Fruit fly (Drosophila melanogaster) whole organism, embryonic: ENCODE data around the gene Pa1.
A peak's percentile ranks its signal among the peaks of the same experiment; 100 is the strongest.

Source experiments
- BEAF-32 ChIP-seq: fragments of 200-800 bp; sonication (Bioruptor generic); optimal IDR thresholded peaks from 3 replicates; lab custom pipeline; 2017; ENCODE audit warnings: missing biosample characterization, missing genetic modification characterization, mild to moderate bottlenecking, moderate library complexity, missing genetic modification reagents
- C15 ChIP-seq: fragments of 200-800 bp; sonication (Bioruptor generic); IDR thresholded peaks from 3 replicates; pipeline ENCODE4 v1.3.6; 2022; ENCODE audit warnings: missing biosample characterization, missing genetic modification characterization
- CG10366 ChIP-seq: fragments of 200-800 bp; sonication (Bioruptor generic); IDR thresholded peaks from 2 replicates; pipeline ENCODE4 v1.3.6; 2022; ENCODE audit warnings: missing biosample characterization, missing genetic modification characterization
- CG10543 ChIP-seq: fragments of 200-800 bp; sonication (Bioruptor generic); optimal IDR thresholded peaks from 3 replicates; lab custom pipeline; 2017; ENCODE audit warnings: missing biosample characterization, mild to moderate bottlenecking, missing genetic modification characterization, moderate library complexity
- CG10654 ChIP-seq: fragments of 200-800 bp; sonication (Bioruptor generic); optimal IDR thresholded peaks from 2 replicates; lab custom pipeline; 2016; ENCODE audit warnings: missing biosample characterization, missing genetic modification characterization
- CG11560 ChIP-seq: fragments of 200-800 bp; sonication (Bioruptor generic); IDR thresholded peaks from 3 replicates; pipeline ENCODE4 v1.3.6; 2022; ENCODE audit warnings: missing biosample characterization, missing genetic modification characterization
- CG12769 ChIP-seq: fragments of 200-800 bp; sonication (Bioruptor generic); optimal IDR thresholded peaks from 2 replicates; lab custom pipeline; 2019; ENCODE audit warnings: missing biosample characterization, mild to moderate bottlenecking, missing genetic modification characterization, moderate library complexity
- CG16863 ChIP-seq: fragments of 200-800 bp; sonication (Bioruptor generic); optimal IDR thresholded peaks from 3 replicates; lab custom pipeline; 2016; ENCODE audit warnings: missing biosample characterization, missing genetic modification characterization
- CG17612 ChIP-seq: fragments of 200-800 bp; sonication (Bioruptor generic); IDR thresholded peaks from 2 replicates; pipeline ENCODE4 v1.3.6; 2022; ENCODE audit warnings: missing biosample characterization, missing genetic modification characterization
- CG17802 ChIP-seq: fragments of 200-800 bp; sonication (Bioruptor generic); optimal IDR thresholded peaks from 2 replicates; lab custom pipeline; 2018; ENCODE audit warnings: missing biosample characterization, mild to moderate bottlenecking, missing genetic modification characterization, moderate library complexity
- CG17829 ChIP-seq: fragments of 200-800 bp; optimal IDR thresholded peaks from 2 replicates; lab custom pipeline; 2019; ENCODE audit warnings: missing biosample characterization, mild to moderate bottlenecking, missing genetic modification characterization, moderate library complexity
- CG18619 ChIP-seq: fragments of 200-800 bp; sonication (Bioruptor generic); optimal IDR thresholded peaks from 3 replicates; lab custom pipeline; 2017; ENCODE audit warnings: missing biosample characterization, mild to moderate bottlenecking, missing genetic modification characterization
- CG3163 ChIP-seq: fragments of 200-800 bp; sonication (Bioruptor generic); optimal IDR thresholded peaks from 3 replicates; lab custom pipeline; 2016; ENCODE audit warnings: missing biosample characterization, missing genetic modification characterization
- CG6791 ChIP-seq: fragments of 200-800 bp; sonication (Bioruptor generic); IDR thresholded peaks from 3 replicates; pipeline ENCODE4 v1.3.6; 2022; ENCODE audit warnings: missing biosample characterization, missing genetic modification characterization; ENCODE audit not compliant: partially characterized antibody
- CG7372 ChIP-seq: fragments of 200-800 bp; sonication (Bioruptor generic); IDR thresholded peaks from 2 replicates; pipeline ENCODE4 v1.3.6; 2022; ENCODE audit warnings: missing biosample characterization, missing genetic modification characterization
- CG7556 ChIP-seq: fragments of 200-800 bp; sonication (Bioruptor generic); optimal IDR thresholded peaks from 2 replicates; lab custom pipeline; 2017; ENCODE audit warnings: missing biosample characterization, mild to moderate bottlenecking, missing genetic modification characterization
- CG7745 ChIP-seq: fragments of 200-800 bp; sonication (Bioruptor generic); optimal IDR thresholded peaks from 2 replicates; lab custom pipeline; 2018; ENCODE audit warnings: missing biosample characterization, mild to moderate bottlenecking, missing genetic modification characterization, moderate library complexity
- CG9609 ChIP-seq: fragments of 200-800 bp; sonication (Bioruptor generic); optimal IDR thresholded peaks from 3 replicates; lab custom pipeline; 2016; ENCODE audit warnings: missing biosample characterization, missing genetic modification characterization
- CG9797 ChIP-seq: fragments of 200-800 bp; sonication (Bioruptor generic); optimal IDR thresholded peaks from 3 replicates; lab custom pipeline; 2018; ENCODE audit warnings: missing biosample characterization, mild to moderate bottlenecking, missing genetic modification characterization
- CHES-1-like ChIP-seq: fragments of 200-800 bp; sonication (Bioruptor generic); optimal IDR thresholded peaks from 2 replicates; lab custom pipeline; 2016; ENCODE audit warnings: missing biosample characterization, missing genetic modification characterization
- Chrac-16 ChIP-seq: fragments of 200-800 bp; sonication (Bioruptor generic); optimal IDR thresholded peaks from 3 replicates; lab custom pipeline; 2016; ENCODE audit warnings: missing biosample characterization, missing genetic modification characterization
- Deaf1 ChIP-seq: fragments of 200-800 bp; optimal IDR thresholded peaks from 3 replicates; lab custom pipeline; 2019; ENCODE audit warnings: missing biosample characterization, mild to moderate bottlenecking, missing genetic modification characterization, moderate library complexity
- Fer2 ChIP-seq: fragments of 200-800 bp; sonication (Bioruptor generic); optimal IDR thresholded peaks from 2 replicates; lab custom pipeline; 2018; ENCODE audit warnings: missing biosample characterization, mild to moderate bottlenecking, missing genetic modification characterization, moderate library complexity
- MBD-R2 ChIP-seq: fragments of 200-800 bp; sonication (Bioruptor generic); IDR thresholded peaks from 2 replicates; pipeline ENCODE4 v1.3.6; 2022; ENCODE audit warnings: missing biosample characterization, missing genetic modification characterization
- Mrtf ChIP-seq: fragments of 200-800 bp; sonication (Bioruptor generic); IDR thresholded peaks from 3 replicates; pipeline ENCODE4 v1.3.6; 2022; ENCODE audit warnings: missing biosample characterization, missing genetic modification characterization
- NC2α ChIP-seq: fragments of 200-800 bp; sonication (Bioruptor generic); optimal IDR thresholded peaks from 2 replicates; lab custom pipeline; 2016; ENCODE audit warnings: missing biosample characterization, missing genetic modification characterization
- Opbp ChIP-seq: fragments of 200-800 bp; sonication (Bioruptor generic); IDR thresholded peaks from 3 replicates; pipeline ENCODE4 v1.3.6; 2022; ENCODE audit warnings: missing biosample characterization, missing genetic modification characterization; ENCODE audit not compliant: partially characterized antibody
- Pdp1 ChIP-seq, 2 experiments: fragments of 200-800 bp; sonication (Bioruptor generic); optimal IDR thresholded peaks; 3 replicates each; lab custom pipeline; 2016; ENCODE audit warnings: missing biosample characterization in 2 of 2, missing genetic modification characterization in 2 of 2, mild to moderate bottlenecking in 1 of 2, moderate library complexity in 1 of 2
- Poxn ChIP-seq: fragments of 200-800 bp; sonication (Bioruptor generic); IDR thresholded peaks from 2 replicates; pipeline ENCODE4 v1.3.6; 2022; ENCODE audit warnings: missing biosample characterization, missing genetic modification characterization
- Ravus ChIP-seq: fragments of 200-800 bp; sonication (Bioruptor generic); IDR thresholded peaks from 2 replicates; pipeline ENCODE4 v1.3.6; 2022; ENCODE audit warnings: missing biosample characterization, missing genetic modification characterization
- Rfx ChIP-seq: fragments of 200-800 bp; sonication (Bioruptor generic); IDR thresholded peaks from 2 replicates; pipeline ENCODE4 v1.3.6; 2022; ENCODE audit warnings: missing biosample characterization, missing genetic modification characterization
- TFAM ChIP-seq: fragments of 200-800 bp; sonication (Bioruptor generic); optimal IDR thresholded peaks from 2 replicates; lab custom pipeline; 2017; ENCODE audit warnings: missing biosample characterization, missing genetic modification characterization, inconsistent platforms
- al ChIP-seq: fragments of 200-800 bp; sonication (Bioruptor generic); IDR thresholded peaks from 2 replicates; pipeline ENCODE4 v1.3.6; 2022; ENCODE audit warnings: missing biosample characterization, missing genetic modification characterization
- amos ChIP-seq: fragments of 200-800 bp; sonication (Bioruptor generic); IDR thresholded peaks from 2 replicates; pipeline ENCODE4 v1.3.6; 2022; ENCODE audit warnings: missing biosample characterization, missing genetic modification characterization; ENCODE audit not compliant: partially characterized antibody
- cato ChIP-seq: fragments of 200-800 bp; sonication (Bioruptor generic); optimal IDR thresholded peaks from 2 replicates; lab custom pipeline; 2016; ENCODE audit warnings: missing biosample characterization, missing genetic modification characterization, borderline replicate concordance
- cg ChIP-seq: fragments of 200-800 bp; sonication (Bioruptor generic); optimal IDR thresholded peaks from 3 replicates; lab custom pipeline; 2019; ENCODE audit warnings: missing biosample characterization, mild to moderate bottlenecking, missing genetic modification characterization, moderate library complexity
- fd64A ChIP-seq: fragments of 200-800 bp; sonication (Bioruptor generic); optimal IDR thresholded peaks from 3 replicates; lab custom pipeline; 2018; ENCODE audit warnings: missing biosample characterization, mild to moderate bottlenecking, missing genetic modification characterization
- fru ChIP-seq: fragments of >200 bp; optimal IDR thresholded peaks from 2 replicates; lab custom pipeline; 2017
- grau ChIP-seq: fragments of 200-800 bp; optimal IDR thresholded peaks from 3 replicates; lab custom pipeline; 2019; ENCODE audit warnings: missing biosample characterization, mild to moderate bottlenecking, missing genetic modification characterization, moderate library complexity
- gro ChIP-seq: fragments of 200-800 bp; sonication (Bioruptor generic); optimal IDR thresholded peaks from 2 replicates; lab custom pipeline; 2016; ENCODE audit warnings: missing biosample characterization, missing genetic modification characterization
- jumu ChIP-seq: fragments of 200-800 bp; sonication (Bioruptor generic); optimal IDR thresholded peaks from 3 replicates; lab custom pipeline; 2016; ENCODE audit warnings: missing biosample characterization, missing genetic modification characterization
- luna ChIP-seq: fragments of 200-800 bp; sonication (Bioruptor generic); optimal IDR thresholded peaks from 2 replicates; lab custom pipeline; 2016; ENCODE audit warnings: missing biosample characterization, missing genetic modification characterization
- phol ChIP-seq: fragments of 200-800 bp; sonication (Bioruptor generic); optimal IDR thresholded peaks from 3 replicates; lab custom pipeline; 2018; ENCODE audit warnings: missing biosample characterization, mild to moderate bottlenecking, missing genetic modification characterization, moderate library complexity
- ranshi ChIP-seq: fragments of 200-800 bp; sonication (Bioruptor generic); IDR thresholded peaks from 2 replicates; pipeline ENCODE4 v1.3.6; 2022; ENCODE audit warnings: missing biosample characterization, missing genetic modification characterization
- seq ChIP-seq: fragments of 200-800 bp; sonication (Bioruptor generic); IDR thresholded peaks from 2 replicates; pipeline ENCODE4 v1.3.6; 2022; ENCODE audit warnings: missing biosample characterization, missing genetic modification characterization
- shn ChIP-seq: fragments of 200-800 bp; sonication (Bioruptor generic); optimal IDR thresholded peaks from 3 replicates; lab custom pipeline; 2016; ENCODE audit warnings: missing biosample characterization, missing genetic modification characterization
- ssp ChIP-seq: fragments of 200-800 bp; sonication (Bioruptor generic); IDR thresholded peaks from 2 replicates; pipeline ENCODE4 v1.3.6; 2022; ENCODE audit warnings: missing biosample characterization, missing genetic modification characterization
- tgo ChIP-seq: fragments of 200-800 bp; sonication (Bioruptor generic); IDR thresholded peaks from 3 replicates; pipeline ENCODE4 v1.3.6; 2022; ENCODE audit warnings: missing biosample characterization, missing genetic modification characterization
- ttk ChIP-seq: fragments of 200-800 bp; sonication (Bioruptor generic); IDR thresholded peaks from 2 replicates; pipeline ENCODE4 v2.1.2; 2022; ENCODE audit warnings: missing biosample characterization, missing genetic modification characterization

The Pa1 gene

dm6 chrX:11389494-11390447 lies 30.7 kb downstream of the Pa1 start (continued):
- TF ChIP-seq CG11560 (no peak), Rfx (peak; percentile 9; the same call in 1 of the 2 replicates), C15 (no peak), Chrac-16 (GFP tag; lab: Kevin White, UChicago) (no peak), Ravus (no peak), CG17802 (tag; lab: Kevin White, UChicago) (no peak), al (GFP tag; lab: Robert Waterston, UW) (no peak), Fer2 (no peak), ranshi (no peak), CG10654 (GFP tag; lab: Kevin White, UChicago) (no peak), tgo (no peak), CG17612 (GFP tag; lab: Robert Waterston, UW) (no peak), Deaf1 (tag; lab: Kevin White, UChicago) (peak; percentile 44), ttk (no peak), amos (peak; percentile 57; the same call in 1 of the 2 replicates), TFAM (no peak), BEAF-32 (peak; percentile 65), Mrtf (GFP tag; lab: Robert Waterston, UW) (no peak), CG7372 (GFP tag; lab: Robert Waterston, UW) (no peak), Opbp (GFP tag; lab: Robert Waterston, UW) (peak; percentile 77; the same call in 2 of the 3 replicates), cg (GFP tag; lab: Kevin White, UChicago) (peak; percentile 90), CG7556 (GFP tag; lab: Kevin White, UChicago) (no peak), NC2α (GFP tag; lab: Kevin White, UChicago) (no peak), CHES-1-like (GFP tag; lab: Kevin White, UChicago) (no peak), seq (GFP tag; lab: Robert Waterston, UW) (no peak), phol (tag; lab: Kevin White, UChicago) (no peak), CG18619 (GFP tag; lab: Kevin White, UChicago) (no peak), grau (tag; lab: Kevin White, UChicago) (no peak), CG10366 (GFP tag; lab: Robert Waterston, UW) (no peak), CG9609 (no peak), CG17829 (tag; lab: Kevin White, UChicago) (no peak), CG10543 (GFP tag; lab: Kevin White, UChicago) (no peak), CG12769 (tag; lab: Kevin White, UChicago) (peak; percentile 17), CG6791 (GFP tag; lab: Robert Waterston, UW) (peak; percentile 70), fru (lab: Kevin White, UChicago) (no peak), Pdp1 (GFP tag; optimal IDR thresholded peaks at IDR 0.05; lab: Kevin White, UChicago) (peak in 1 of 2 experiments; percentile 7), gro (GFP tag; lab: Kevin White, UChicago) (no peak), CG16863 (GFP tag; lab: Kevin White, UChicago) (no peak), jumu (no peak), CG9797 (GFP tag; lab: Kevin White, UChicago) (peak; percentile 65), MBD-R2 (GFP tag; lab: Robert Waterston, UW) (0 out of 2 replicates have a peak, but pooled peaks have one; percentile 13), shn (GFP tag; lab: Kevin White, UChicago) (no peak), cato (no peak), CG3163 (GFP tag; lab: Kevin White, UChicago) (no peak), luna (GFP tag; lab: Kevin White, UChicago) (no peak), fd64A (GFP tag; lab: Kevin White, UChicago) (no peak), ssp (GFP tag; lab: Robert Waterston, UW) (no peak), Poxn (GFP tag; lab: Robert Waterston, UW) (no peak), CG7745 (tag; lab: Kevin White, UChicago) (no peak)
